Fruit fly (Drosophila melanogaster) whole organism, wandering third instar larva: Measurements from ENCODE around the gene CG7789.

Experiments
- Abd-B ChIP-seq: fragments of >200 bp; optimal IDR thresholded peaks from 2 replicates; lab custom pipeline; 2017; ENCODE audit warnings: missing biosample characterization, missing genetic modification characterization
- CG32264 ChIP-seq: fragments of 200-800 bp; sonication (Bioruptor generic); optimal IDR thresholded peaks from 2 replicates; lab custom pipeline; 2016; ENCODE audit warnings: missing biosample characterization, missing genetic modification characterization
- CG9705 ChIP-seq: fragments of 200-800 bp; sonication (Bioruptor generic); optimal IDR thresholded peaks from 2 replicates; lab custom pipeline; 2018; ENCODE audit warnings: missing biosample characterization, mild to moderate bottlenecking, missing genetic modification characterization
- CrebA ChIP-seq: fragments of 200-800 bp; sonication (Bioruptor generic); optimal IDR thresholded peaks from 2 replicates; lab custom pipeline; 2016; ENCODE audit warnings: missing biosample characterization, mild to moderate bottlenecking, missing genetic modification characterization, borderline replicate concordance
- Dfd ChIP-seq: fragments of >200 bp; optimal IDR thresholded peaks from 2 replicates; lab custom pipeline; 2017; ENCODE audit warnings: missing biosample characterization, missing genetic modification characterization
- Dif ChIP-seq: fragments of 200-275, 200-300 bp; sonication (Bioruptor generic); optimal IDR thresholded peaks from 2 replicates; lab custom pipeline; 2018; ENCODE audit warnings: missing biosample characterization, missing genetic modification characterization; ENCODE audit not compliant: partially characterized antibody
- GATAd ChIP-seq: sonication (Bioruptor generic); optimal IDR thresholded peaks from 2 replicates; lab custom pipeline; 2016; ENCODE audit warnings: missing biosample characterization, missing genetic modification characterization
- HLH106 ChIP-seq: fragments of 200-800 bp; optimal IDR thresholded peaks from 3 replicates; lab custom pipeline; 2019; ENCODE audit warnings: missing biosample characterization, mild to moderate bottlenecking, missing genetic modification characterization, moderate library complexity
- Hnf4 ChIP-seq: fragments of 200-800 bp; sonication (Bioruptor generic); optimal IDR thresholded peaks from 2 replicates; lab custom pipeline; 2016; ENCODE audit warnings: missing biosample characterization, mild to moderate bottlenecking, missing genetic modification characterization
- Hr78 ChIP-seq: fragments of >200 bp; optimal IDR thresholded peaks from 2 replicates; lab custom pipeline; 2017; ENCODE audit warnings: missing biosample characterization, missing genetic modification characterization
- Hr83 ChIP-seq: fragments of 200-300 bp; sonication (Bioruptor generic); optimal IDR thresholded peaks from 2 replicates; lab custom pipeline; 2016; ENCODE audit warnings: missing biosample characterization, mild to moderate bottlenecking, missing genetic modification characterization, moderate library complexity; ENCODE audit not compliant: poor library complexity, severe bottlenecking
- Jra ChIP-seq: sonication (Bioruptor generic); optimal IDR thresholded peaks from 2 replicates; lab custom pipeline; 2016; ENCODE audit warnings: missing biosample characterization, missing genetic modification characterization
- Mio ChIP-seq: sonication (Bioruptor generic); optimal IDR thresholded peaks from 2 replicates; lab custom pipeline; 2016; ENCODE audit warnings: missing biosample characterization, missing genetic modification characterization
- Myc ChIP-seq: fragments of >200 bp; optimal IDR thresholded peaks from 2 replicates; lab custom pipeline; 2017
- N ChIP-seq: fragments of >200 bp; optimal IDR thresholded peaks from 2 replicates; lab custom pipeline; 2018; ENCODE audit warnings: missing biosample characterization, missing external identifiers, missing genetic modification characterization
- OdsH ChIP-seq: fragments of 200-800 bp; sonication (Bioruptor generic); optimal IDR thresholded peaks from 2 replicates; lab custom pipeline; 2016; ENCODE audit warnings: missing biosample characterization, mild to moderate bottlenecking, missing genetic modification characterization
- Rel ChIP-seq, 2 experiments: fragments of 200-800 bp; sonication (Bioruptor generic) in 1 of 2; optimal IDR thresholded peaks; 2 replicates in 1 of 2; 3 replicates in 1 of 2; lab custom pipeline; 2016 to 2019; ENCODE audit warnings: mild to moderate bottlenecking in 2 of 2, missing biosample characterization in 2 of 2, missing genetic modification characterization in 2 of 2, moderate library complexity in 1 of 2
- Sp1 ChIP-seq: fragments of 200-800 bp; sonication (Bioruptor generic); optimal IDR thresholded peaks from 3 replicates; lab custom pipeline; 2019; ENCODE audit warnings: missing biosample characterization, mild to moderate bottlenecking, missing genetic modification characterization, moderate library complexity
- Vsx2 ChIP-seq: fragments of 200-300, 225-300 bp; sonication (Bioruptor generic); optimal IDR thresholded peaks from 2 replicates; lab custom pipeline; 2018; ENCODE audit warnings: missing biosample characterization, missing genetic modification characterization; ENCODE audit not compliant: partially characterized antibody
- br ChIP-seq: fragments of 200-800 bp; sonication (Bioruptor generic); optimal IDR thresholded peaks from 2 replicates; lab custom pipeline; 2016; ENCODE audit warnings: missing biosample characterization, missing genetic modification characterization
- brk ChIP-seq: fragments of 200-800 bp; sonication (Bioruptor generic); optimal IDR thresholded peaks from 2 replicates; lab custom pipeline; 2016; ENCODE audit warnings: missing biosample characterization, mild to moderate bottlenecking, missing genetic modification characterization
- dl ChIP-seq, 2 experiments: fragments of 175-275, 200-275 bp in 1 of 2; fragments of 200-275 bp in 1 of 2; sonication (Bioruptor generic); optimal IDR thresholded peaks; lab custom pipeline; 2018; ENCODE audit warnings: mild to moderate bottlenecking in 2 of 2, missing biosample characterization in 2 of 2, missing genetic modification characterization in 2 of 2, moderate library complexity in 2 of 2; ENCODE audit not compliant: partially characterized antibody in 2 of 2, insufficient read depth in 1 of 2
- dsf ChIP-seq: sonication (Bioruptor generic); optimal IDR thresholded peaks from 2 replicates; lab custom pipeline; 2016; ENCODE audit warnings: missing biosample characterization, missing genetic modification characterization, borderline replicate concordance
- ey ChIP-seq: fragments of 200-800 bp; sonication (Bioruptor generic); optimal IDR thresholded peaks from 2 replicates; lab custom pipeline; 2016; ENCODE audit warnings: missing biosample characterization, missing genetic modification characterization
- foxo ChIP-seq, 2 experiments: fragments of 200-800 bp; sonication (Bioruptor generic); optimal IDR thresholded peaks; 2 replicates in 1 of 2; 3 replicates in 1 of 2; lab custom pipeline; 2016 to 2017; ENCODE audit warnings: missing biosample characterization in 2 of 2, missing genetic modification characterization in 2 of 2
- fru ChIP-seq: fragments of 200-800 bp; sonication (Bioruptor generic); optimal IDR thresholded peaks from 3 replicates; lab custom pipeline; 2016; ENCODE audit warnings: missing biosample characterization, mild to moderate bottlenecking, missing genetic modification characterization
- h ChIP-seq: fragments of 200-800 bp; sonication (Bioruptor generic); optimal IDR thresholded peaks from 3 replicates; lab custom pipeline; 2016; ENCODE audit warnings: missing biosample characterization, mild to moderate bottlenecking, missing genetic modification characterization
- jim ChIP-seq: fragments of 175-275, 200-325 bp; sonication (Bioruptor generic); optimal IDR thresholded peaks from 2 replicates; lab custom pipeline; 2016; ENCODE audit warnings: missing biosample characterization, mild to moderate bottlenecking, missing genetic modification characterization
- lola ChIP-seq: fragments of >200 bp; optimal IDR thresholded peaks from 2 replicates; lab custom pipeline; 2017; ENCODE audit warnings: missing biosample characterization, missing genetic modification characterization
- pan ChIP-seq: fragments of >200 bp; optimal IDR thresholded peaks from 2 replicates; lab custom pipeline; 2017
- psq ChIP-seq: fragments of 200-800 bp; sonication (Bioruptor generic); optimal IDR thresholded peaks from 3 replicates; lab custom pipeline; 2017; ENCODE audit warnings: missing biosample characterization, mild to moderate bottlenecking, missing genetic modification characterization, moderate library complexity
- rgr ChIP-seq: fragments of 200-800 bp; sonication (Bioruptor generic); optimal IDR thresholded peaks from 3 replicates; lab custom pipeline; 2016; ENCODE audit warnings: missing biosample characterization, mild to moderate bottlenecking, missing genetic modification characterization
- sage ChIP-seq: fragments of 200-800 bp; sonication (Bioruptor generic); optimal IDR thresholded peaks from 2 replicates; lab custom pipeline; 2016; ENCODE audit warnings: missing biosample characterization, mild to moderate bottlenecking, missing genetic modification characterization
- sv ChIP-seq: fragments of 200-800 bp; sonication (Bioruptor generic); optimal IDR thresholded peaks from 3 replicates; lab custom pipeline; 2016; ENCODE audit warnings: missing biosample characterization, missing genetic modification characterization
- tai ChIP-seq: sonication (Bioruptor generic); optimal IDR thresholded peaks from 2 replicates; lab custom pipeline; 2016; ENCODE audit warnings: missing biosample characterization, missing genetic modification characterization
- usp ChIP-seq: fragments of >200 bp; optimal IDR thresholded peaks from 2 replicates; lab custom pipeline; 2017; ENCODE audit warnings: missing biosample characterization, missing genetic modification characterization

The CG7789 gene

dm6 chr3R:29836188-29836587 is 33.2 kb downstream of the CG7789 start, which contains the start of gene CG42592:
Gene CG42592, minus strand, starts transcription at chr3R:29836288.
- TF ChIP-seq foxo (GFP tag; optimal IDR thresholded peaks at IDR 0.05; lab: Kevin White, UChicago) (no peak), OdsH (GFP tag; lab: Kevin White, UChicago) (no peak), lola (GFP tag; lab: Kevin White, UChicago) (no peak), GATAd (no peak), Hnf4 (no peak), CrebA (no peak), Dfd (no peak), CG9705 (GFP tag; lab: Kevin White, UChicago) (no peak), tai (GFP tag; lab: Kevin White, UChicago) (no peak), Sp1 (GFP tag; lab: Kevin White, UChicago) (no peak), Jra (GFP tag; lab: Kevin White, UChicago) (no peak), ey (no peak)

- TF ChIP-seq ey = no peak
- no peak for TF ChIP-seq Dif (GFP tag; lab: Kevin White, UChicago)
- no peak for TF ChIP-seq psq (GFP tag; lab: Kevin White, UChicago)
- no peak for TF ChIP-seq Dfd
- no peak for TF ChIP-seq Jra (GFP tag; lab: Kevin White, UChicago)
- TF ChIP-seq OdsH (GFP tag; lab: Kevin White, UChicago) = no peak
- TF ChIP-seq Myc (lab: Kevin White, UChicago) = no peak
- no peak for TF ChIP-seq brk
- no peak for TF ChIP-seq br (GFP tag; lab: Kevin White, UChicago)
- no peak for TF ChIP-seq CrebA
- TF ChIP-seq GATAd = no peak
- TF ChIP-seq foxo (GFP tag; optimal IDR thresholded peaks at IDR 0.05; lab: Kevin White, UChicago) = no peak
- no peak for TF ChIP-seq CG32264 (GFP tag; lab: Kevin White, UChicago)
- no peak for TF ChIP-seq jim (GFP tag; lab: Kevin White, UChicago)
- TF ChIP-seq, all 38 proteins: peak for 0
Measured at dm6 chr3R:29837771-29838170, 34.8 kb downstream of the CG7789 start.

- TF ChIP-seq Hr83 (no peak), Abd-B (GFP tag; lab: Kevin White, UChicago) (no peak), Rel (GFP tag; optimal IDR thresholded peaks at IDR 0.05; lab: Kevin White, UChicago) (no peak), Rel (tag; optimal IDR thresholded peaks at IDR 0.05; lab: Kevin White, UChicago) (no peak), N (GFP tag; lab: Kevin White, UChicago) (no peak), CG32264 (GFP tag; lab: Kevin White, UChicago) (no peak), sage (GFP tag; lab: Kevin White, UChicago) (no peak), OdsH (GFP tag; lab: Kevin White, UChicago) (no peak)
Measured at dm6 chr3R:29838751-29839150, 35.8 kb downstream of the CG7789 start.

dm6 chr3R:29839707-29840311 is 36.8 kb downstream of the CG7789 start:
- TF ChIP-seq ey = no peak
- no peak for TF ChIP-seq psq (GFP tag; lab: Kevin White, UChicago)
- TF ChIP-seq usp (GFP tag; lab: Kevin White, UChicago) = no peak
- TF ChIP-seq Hr83 = no peak
- no peak for TF ChIP-seq Vsx2 (GFP tag; lab: Kevin White, UChicago)
- TF ChIP-seq lola (GFP tag; lab: Kevin White, UChicago) = no peak
- TF ChIP-seq, all 38 proteins: peak for 0

- TF ChIP-seq Jra (GFP tag; lab: Kevin White, UChicago) (peak; percentile 20), rgr (GFP tag; lab: Kevin White, UChicago) (no peak), HLH106 (tag; lab: Kevin White, UChicago) (no peak), usp (GFP tag; lab: Kevin White, UChicago) (no peak), tai (GFP tag; lab: Kevin White, UChicago) (no peak), Rel (GFP tag; optimal IDR thresholded peaks at IDR 0.05; lab: Kevin White, UChicago) (no peak), Rel (tag; optimal IDR thresholded peaks at IDR 0.05; lab: Kevin White, UChicago) (peak; percentile 37), brk (peak; percentile 50), dl (GFP tag; optimal IDR thresholded peaks at IDR 0.05; lab: Kevin White, UChicago; ENCODE audit: insufficient read depth in 1 of 2, partially characterized antibody in 2 of 2) (peak; percentile 44 to 61), Myc (lab: Kevin White, UChicago) (no peak), CG9705 (GFP tag; lab: Kevin White, UChicago) (no peak), br (GFP tag; lab: Kevin White, UChicago) (peak; percentile 34), fru (GFP tag; lab: Kevin White, UChicago) (peak; percentile 44), foxo (GFP tag; optimal IDR thresholded peaks at IDR 0.05; lab: Kevin White, UChicago) (no peak), h (GFP tag; lab: Kevin White, UChicago) (peak; percentile 46), Hr83 (peak; percentile 45), lola (GFP tag; lab: Kevin White, UChicago) (no peak), jim (GFP tag; lab: Kevin White, UChicago) (no peak), OdsH (GFP tag; lab: Kevin White, UChicago) (peak; percentile 25), sv (no peak), Abd-B (GFP tag; lab: Kevin White, UChicago) (no peak), Mio (GFP tag; lab: Kevin White, UChicago) (no peak), Hr78 (GFP tag; lab: Kevin White, UChicago) (no peak), CrebA (no peak), dsf (GFP tag; lab: Kevin White, UChicago) (no peak), Sp1 (GFP tag; lab: Kevin White, UChicago) (no peak), sage (GFP tag; lab: Kevin White, UChicago) (no peak), pan (no peak), CG32264 (GFP tag; lab: Kevin White, UChicago) (no peak), ey (no peak), Vsx2 (GFP tag; lab: Kevin White, UChicago) (peak; percentile 90), Hnf4 (no peak)
Measured at dm6 chr3R:29841293-29841791, 38.3 kb downstream of the CG7789 start, which contains the start of gene Cad99C. Gene Cad99C, plus strand, starts transcription at chr3R:29841657.
